Fruit fly (Drosophila melanogaster) whole organism, embryonic: ENCODE measurements around the gene CAH4.

Source experiments
- CG10366 ChIP-seq: fragments of 200-800 bp; sonication (Bioruptor generic); IDR thresholded peaks from 2 replicates; pipeline ENCODE4 v1.3.6; 2022; ENCODE audit warnings: missing biosample characterization, missing genetic modification characterization
- CG10565 ChIP-seq: fragments of 200-800 bp; sonication (Bioruptor generic); optimal IDR thresholded peaks from 3 replicates; lab custom pipeline; 2016; ENCODE audit warnings: missing biosample characterization, mild to moderate bottlenecking, missing genetic modification characterization
- CG10979 ChIP-seq: fragments of 200-800 bp; sonication (Bioruptor generic); optimal IDR thresholded peaks from 2 replicates; lab custom pipeline; 2018; ENCODE audit warnings: missing biosample characterization, mild to moderate bottlenecking, missing genetic modification characterization, moderate library complexity
- CG11504 ChIP-seq: fragments of 200-800 bp; sonication (Bioruptor generic); optimal IDR thresholded peaks from 3 replicates; lab custom pipeline; 2019; ENCODE audit warnings: missing biosample characterization, mild to moderate bottlenecking, missing genetic modification characterization, moderate library complexity
- CG13287 ChIP-seq: fragments of 200-800 bp; sonication (Bioruptor generic); IDR thresholded peaks from 2 replicates; pipeline ENCODE4 v1.3.6; 2022; ENCODE audit warnings: missing biosample characterization, missing genetic modification characterization; ENCODE audit not compliant: partially characterized antibody
- CG15696 ChIP-seq: fragments of 200-800 bp; sonication (Bioruptor generic); optimal IDR thresholded peaks from 2 replicates; lab custom pipeline; 2019; ENCODE audit warnings: missing biosample characterization, mild to moderate bottlenecking, missing genetic modification characterization, moderate library complexity
- CG17802 ChIP-seq: fragments of 200-800 bp; sonication (Bioruptor generic); optimal IDR thresholded peaks from 2 replicates; lab custom pipeline; 2018; ENCODE audit warnings: missing biosample characterization, mild to moderate bottlenecking, missing genetic modification characterization, moderate library complexity
- CG2116 ChIP-seq: fragments of 200-800 bp; sonication (Bioruptor generic); optimal IDR thresholded peaks from 3 replicates; lab custom pipeline; 2018; ENCODE audit warnings: missing biosample characterization, mild to moderate bottlenecking, missing genetic modification characterization
- CG31224 ChIP-seq: fragments of 200-800 bp; sonication (Bioruptor generic); IDR thresholded peaks from 2 replicates; pipeline ENCODE4 v1.3.6; 2022; ENCODE audit warnings: missing biosample characterization, missing genetic modification characterization
- CG3163 ChIP-seq: fragments of 200-800 bp; sonication (Bioruptor generic); optimal IDR thresholded peaks from 3 replicates; lab custom pipeline; 2016; ENCODE audit warnings: missing biosample characterization, missing genetic modification characterization
- CG5245 ChIP-seq: fragments of 200-800 bp; sonication (Bioruptor generic); optimal IDR thresholded peaks from 3 replicates; lab custom pipeline; 2016; ENCODE audit warnings: missing biosample characterization, missing genetic modification characterization
- CG6854 ChIP-seq: fragments of 200-800 bp; sonication (Bioruptor generic); optimal IDR thresholded peaks from 3 replicates; lab custom pipeline; 2017; ENCODE audit warnings: missing biosample characterization, mild to moderate bottlenecking, missing genetic modification characterization
- CG7271 ChIP-seq: fragments of 200-800 bp; sonication (Bioruptor generic); optimal IDR thresholded peaks from 2 replicates; lab custom pipeline; 2018; ENCODE audit warnings: missing biosample characterization, mild to moderate bottlenecking, missing genetic modification characterization, moderate library complexity
- CG7839 ChIP-seq: fragments of 200-800 bp; sonication (Bioruptor generic); optimal IDR thresholded peaks from 3 replicates; lab custom pipeline; 2018; ENCODE audit warnings: missing biosample characterization, mild to moderate bottlenecking, missing genetic modification characterization, moderate library complexity
- CG8281 ChIP-seq: fragments of 200-800 bp; sonication (Bioruptor generic); optimal IDR thresholded peaks from 2 replicates; lab custom pipeline; 2018; ENCODE audit warnings: missing biosample characterization, mild to moderate bottlenecking, missing genetic modification characterization, moderate library complexity
- CG9437 ChIP-seq: fragments of 200-800 bp; sonication (Bioruptor generic); optimal IDR thresholded peaks from 2 replicates; lab custom pipeline; 2018; ENCODE audit warnings: missing biosample characterization, mild to moderate bottlenecking, missing genetic modification characterization
- CrebB ChIP-seq: fragments of 200-800 bp; sonication (Bioruptor generic); optimal IDR thresholded peaks from 3 replicates; lab custom pipeline; 2018; ENCODE audit warnings: missing biosample characterization, mild to moderate bottlenecking, missing genetic modification characterization
- Dad ChIP-seq: fragments of 200-800 bp; sonication (Bioruptor generic); optimal IDR thresholded peaks from 3 replicates; lab custom pipeline; 2016; ENCODE audit warnings: missing biosample characterization, missing genetic modification characterization
- Dref ChIP-seq: fragments of 200-800 bp; sonication (Bioruptor generic); IDR thresholded peaks from 2 replicates; pipeline ENCODE4 v1.3.6; 2022; ENCODE audit warnings: missing biosample characterization, missing genetic modification characterization
- HLH4C ChIP-seq: fragments of 200-800 bp; sonication (Bioruptor generic); IDR thresholded peaks from 3 replicates; pipeline ENCODE4 v1.3.6; 2022; ENCODE audit warnings: missing biosample characterization, missing genetic modification characterization; ENCODE audit not compliant: partially characterized antibody
- Hmr ChIP-seq: fragments of 200-800 bp; sonication (Bioruptor generic); optimal IDR thresholded peaks from 3 replicates; lab custom pipeline; 2017; ENCODE audit warnings: mild to moderate bottlenecking, missing biosample characterization, missing genetic modification reagents, missing genetic modification characterization
- Hr78 ChIP-seq, 2 experiments: fragments of 200-800 bp in 1 of 2; fragments of >200 bp in 1 of 2; sonication (Bioruptor generic) in 1 of 2; optimal IDR thresholded peaks; 2 replicates each; lab custom pipeline; 2017 to 2019; ENCODE audit warnings: missing biosample characterization in 2 of 2, missing genetic modification characterization in 2 of 2, mild to moderate bottlenecking in 1 of 2, moderate library complexity in 1 of 2
- Oli ChIP-seq: fragments of 200-800 bp; sonication (Bioruptor generic); optimal IDR thresholded peaks from 2 replicates; lab custom pipeline; 2018; ENCODE audit warnings: missing biosample characterization, mild to moderate bottlenecking, missing genetic modification characterization, moderate library complexity
- Ptx1 ChIP-seq: fragments of 200-800 bp; sonication (Bioruptor generic); IDR thresholded peaks from 2 replicates; pipeline ENCODE4 v1.3.6; 2022; ENCODE audit warnings: missing biosample characterization, missing genetic modification characterization
- Six4 ChIP-seq: fragments of 200-800 bp; sonication (Bioruptor generic); optimal IDR thresholded peaks from 2 replicates; lab custom pipeline; 2016; ENCODE audit warnings: missing biosample characterization, missing genetic modification characterization
- Ssrp ChIP-seq: fragments of 200-800 bp; sonication (Bioruptor generic); optimal IDR thresholded peaks from 2 replicates; lab custom pipeline; 2018; ENCODE audit warnings: missing biosample characterization, mild to moderate bottlenecking, missing genetic modification characterization, moderate library complexity
- Taf1 ChIP-seq: fragments of 200-800 bp; sonication (Bioruptor generic); IDR thresholded peaks from 2 replicates; pipeline ENCODE4 v1.3.6; 2022; ENCODE audit warnings: missing biosample characterization, missing genetic modification characterization
- Xbp1 ChIP-seq: fragments of 200-800 bp; sonication (Bioruptor generic); optimal IDR thresholded peaks from 3 replicates; lab custom pipeline; 2016; ENCODE audit warnings: missing biosample characterization, mild to moderate bottlenecking, missing genetic modification characterization
- ase ChIP-seq: fragments of 200-800 bp; sonication (Bioruptor generic); IDR thresholded peaks from 3 replicates; pipeline ENCODE4 v1.3.6; 2022; ENCODE audit warnings: missing biosample characterization, missing genetic modification characterization
- az2 ChIP-seq: fragments of 200-800 bp; sonication (Bioruptor generic); optimal IDR thresholded peaks from 3 replicates; lab custom pipeline; 2016; ENCODE audit warnings: missing biosample characterization, missing genetic modification characterization
- bsh ChIP-seq, 2 experiments: fragments of 200-800 bp; sonication (Bioruptor generic); optimal IDR thresholded peaks; 2 replicates each; lab custom pipeline; 2017 to 2018; ENCODE audit warnings: mild to moderate bottlenecking in 2 of 2, missing biosample characterization in 2 of 2, missing genetic modification characterization in 2 of 2, moderate library complexity in 1 of 2
- crp ChIP-seq, 2 experiments: fragments of 200-800 bp; sonication (Bioruptor generic); optimal IDR thresholded peaks; 2 replicates in 1 of 2; 3 replicates in 1 of 2; lab custom pipeline; 2017; ENCODE audit warnings: missing biosample characterization in 2 of 2, missing genetic modification characterization in 2 of 2, mild to moderate bottlenecking in 1 of 2, moderate library complexity in 1 of 2
- disco-r ChIP-seq: fragments of 200-800 bp; sonication (Bioruptor generic); optimal IDR thresholded peaks from 2 replicates; lab custom pipeline; 2016; ENCODE audit warnings: missing biosample characterization, missing genetic modification characterization
- gsb ChIP-seq: fragments of 200-800 bp; sonication (Bioruptor generic); IDR thresholded peaks from 2 replicates; pipeline ENCODE4 v1.3.6; 2022; ENCODE audit warnings: missing biosample characterization, missing genetic modification characterization
- hb ChIP-seq: fragments of 200-800 bp; sonication (Bioruptor generic); IDR thresholded peaks from 3 replicates; pipeline ENCODE4 v1.3.6; 2022; ENCODE audit warnings: missing biosample characterization, missing genetic modification characterization; ENCODE audit not compliant: partially characterized antibody
- hbn ChIP-seq: fragments of 200-800 bp; sonication (Bioruptor generic); IDR thresholded peaks from 2 replicates; pipeline ENCODE4 v1.3.6; 2022; ENCODE audit warnings: missing biosample characterization, missing genetic modification characterization; ENCODE audit not compliant: partially characterized antibody
- hkb ChIP-seq, 2 experiments: fragments of 200-800 bp in 1 of 2; fragments of >200 bp in 1 of 2; sonication (Bioruptor generic) in 1 of 2; IDR thresholded peaks in 1 of 2; optimal IDR thresholded peaks in 1 of 2; 2 replicates each; pipeline versions ENCODE4 v1.3.6 to Lab custom; 2017 to 2022; ENCODE audit warnings: missing biosample characterization in 1 of 2, missing genetic modification characterization in 1 of 2
- jumu ChIP-seq: fragments of 200-800 bp; sonication (Bioruptor generic); optimal IDR thresholded peaks from 3 replicates; lab custom pipeline; 2016; ENCODE audit warnings: missing biosample characterization, missing genetic modification characterization
- lmd ChIP-seq: fragments of 200-800 bp; sonication (Bioruptor generic); IDR thresholded peaks from 2 replicates; pipeline ENCODE4 v1.3.6; 2022; ENCODE audit warnings: missing biosample characterization, missing genetic modification characterization
- lola ChIP-seq, 3 experiments: fragments of >200 bp in 2 of 3; fragments of 200-800 bp in 1 of 3; sonication (Bioruptor generic) in 1 of 3; optimal IDR thresholded peaks; 2 replicates each; lab custom pipeline; 2017 to 2019; ENCODE audit warnings: missing biosample characterization in 3 of 3, missing genetic modification characterization in 3 of 3, mild to moderate bottlenecking in 1 of 3, moderate library complexity in 1 of 3
- nmo ChIP-seq: fragments of 200-800 bp; sonication (Bioruptor generic); optimal IDR thresholded peaks from 2 replicates; lab custom pipeline; 2018; ENCODE audit warnings: missing biosample characterization, mild to moderate bottlenecking, missing genetic modification characterization, moderate library complexity
- phol ChIP-seq: fragments of 200-800 bp; sonication (Bioruptor generic); optimal IDR thresholded peaks from 3 replicates; lab custom pipeline; 2018; ENCODE audit warnings: missing biosample characterization, mild to moderate bottlenecking, missing genetic modification characterization, moderate library complexity
- sens ChIP-seq: fragments of 200-800 bp; sonication (Bioruptor generic); peaks from one replicate; lab custom pipeline; 2016; ENCODE audit warnings: missing biosample characterization, missing genetic modification characterization
- sisA ChIP-seq: fragments of 200-800 bp; sonication (Bioruptor generic); IDR thresholded peaks from 2 replicates; pipeline ENCODE4 v1.3.6; 2022; ENCODE audit warnings: missing biosample characterization, missing genetic modification characterization
- trem ChIP-seq: fragments of 200-800 bp; optimal IDR thresholded peaks from 3 replicates; lab custom pipeline; 2019; ENCODE audit warnings: missing biosample characterization, mild to moderate bottlenecking, missing genetic modification characterization, moderate library complexity
- usp ChIP-seq: fragments of >200 bp; optimal IDR thresholded peaks from 2 replicates; lab custom pipeline; 2017; ENCODE audit warnings: missing biosample characterization, missing genetic modification characterization
- wor ChIP-seq: fragments of 200-800 bp; sonication (Bioruptor generic); IDR thresholded peaks from 2 replicates; pipeline ENCODE4 v1.3.6; 2022; ENCODE audit warnings: missing biosample characterization, missing genetic modification characterization

The CAH4 gene

DNA sequence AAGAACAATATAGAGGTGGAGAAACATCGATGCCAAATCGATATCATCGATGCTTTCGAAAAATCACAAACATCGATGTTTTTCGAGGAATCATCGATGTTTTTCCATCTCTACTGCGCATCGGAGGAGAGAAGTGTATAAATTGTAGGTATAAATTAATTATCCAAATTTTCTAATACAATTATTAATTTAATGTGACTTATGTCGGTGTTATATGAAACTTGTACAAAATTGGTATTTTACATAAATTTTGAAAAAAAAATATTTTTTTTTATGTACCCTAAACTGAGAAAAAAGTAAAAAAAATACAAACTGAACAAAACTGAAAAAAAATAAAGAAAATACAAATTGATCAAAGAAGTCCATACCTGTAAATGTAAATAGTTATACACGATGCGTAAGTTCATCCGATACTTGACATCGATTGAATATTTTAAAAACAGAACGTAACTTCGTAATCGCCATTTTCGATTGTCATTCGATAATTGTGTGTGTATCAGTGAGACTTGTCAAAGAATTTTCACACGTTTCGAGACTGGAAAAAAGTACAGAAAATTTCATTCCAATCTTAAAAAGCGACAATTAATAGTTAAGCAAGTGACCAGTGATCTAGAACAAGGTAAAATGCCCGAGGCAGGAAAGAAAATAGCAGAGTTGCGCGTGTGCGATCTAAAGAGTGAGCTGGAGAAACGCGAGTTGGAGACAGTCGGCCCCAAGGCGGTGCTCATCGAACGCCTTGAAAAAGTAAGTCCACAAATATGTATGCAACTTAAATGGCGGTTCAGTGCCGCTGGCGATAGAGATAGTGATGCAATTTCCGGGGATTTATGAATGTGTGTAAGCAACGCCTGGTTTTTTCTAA lies 40.1 kb downstream of the CAH4 start, which contains the start of the genes CG5808 and Saf-B (continued):
- TF ChIP-seq sisA (GFP tag; lab: Robert Waterston, UW) = 0 out of 2 replicates have a peak, but pooled peaks have one; percentile 12
- peak; percentile 39 for TF ChIP-seq Xbp1 (GFP tag; lab: Kevin White, UChicago)
- no peak for TF ChIP-seq disco-r (GFP tag; lab: Kevin White, UChicago)
- TF ChIP-seq CG7271 (tag; lab: Kevin White, UChicago) = peak; percentile 7
- TF ChIP-seq hbn (GFP tag; lab: Robert Waterston, UW) = peak; percentile 67
- TF ChIP-seq CG17802 = peak; percentile 2
- peak; percentile 95 for TF ChIP-seq HLH4C (GFP tag; lab: Robert Waterston, UW)
- peak; percentile 33 for TF ChIP-seq az2 (GFP tag; lab: Kevin White, UChicago)
- no peak for TF ChIP-seq CG10565 (GFP tag; lab: Kevin White, UChicago)
- TF ChIP-seq CG15696 (tag; lab: Kevin White, UChicago) = peak; percentile 43
- peak; percentile 40 for TF ChIP-seq Six4
- no peak for TF ChIP-seq CG7839
- peak; percentile 57 for TF ChIP-seq lmd
- peak; percentile 86 for TF ChIP-seq CG9437
- no peak for TF ChIP-seq Taf1 (GFP tag; lab: Robert Waterston, UW)
- TF ChIP-seq Dad (GFP tag; lab: Kevin White, UChicago) = no peak
- peak; percentile 43; the same call in 1 of the 2 replicates for TF ChIP-seq CG31224 (GFP tag; lab: Robert Waterston, UW)
- peak; percentile 41 for TF ChIP-seq Ssrp (tag; lab: Kevin White, UChicago)
- TF ChIP-seq CG8281 = no peak
- TF ChIP-seq CG10366 = no peak
- TF ChIP-seq ase (GFP tag; lab: Robert Waterston, UW) = no peak
- peak; percentile 68 for TF ChIP-seq trem (tag; lab: Kevin White, UChicago)
- TF ChIP-seq CG11504 (tag; lab: Kevin White, UChicago) = no peak
- TF ChIP-seq Hmr (GFP tag; lab: Kevin White, UChicago) = no peak
- TF ChIP-seq usp (GFP tag; lab: Kevin White, UChicago) = no peak
- peak; percentile 85 for TF ChIP-seq nmo (GFP tag; lab: Kevin White, UChicago)
- TF ChIP-seq CrebB (tag; lab: Kevin White, UChicago) = no peak
- peak; percentile 13 for TF ChIP-seq Oli
- TF ChIP-seq CG2116 (GFP tag; lab: Kevin White, UChicago) = peak; percentile 79
- peak; percentile 28 for TF ChIP-seq CG10979 (tag; lab: Kevin White, UChicago)
- no peak for TF ChIP-seq bsh (GFP tag; optimal IDR thresholded peaks at IDR 0.05; lab: Kevin White, UChicago)
- TF ChIP-seq CG6854 (GFP tag; lab: Kevin White, UChicago) = no peak
- TF ChIP-seq wor = no peak
- TF ChIP-seq Ptx1 (GFP tag; lab: Robert Waterston, UW) = peak; percentile 81
- TF ChIP-seq phol (tag; lab: Kevin White, UChicago) = peak; percentile 94
- TF ChIP-seq CG5245 (GFP tag; lab: Kevin White, UChicago) = peak; percentile 57
- TF ChIP-seq Hr78 (GFP tag; optimal IDR thresholded peaks at IDR 0.05; lab: Kevin White, UChicago) = no peak
- TF ChIP-seq hb (GFP tag; lab: Robert Waterston, UW) = peak; percentile 85
- TF ChIP-seq sens (GFP tag; lab: Kevin White, UChicago) = peak; percentile 36
- TF ChIP-seq CG3163 (GFP tag; lab: Kevin White, UChicago) = no peak
- TF ChIP-seq jumu (GFP tag; lab: Kevin White, UChicago) = no peak
- TF ChIP-seq lola (GFP tag; optimal IDR thresholded peaks at IDR 0.05; lab: Kevin White, UChicago) = peak in 1 of 3 experiments; percentile 60
- peak; percentile 82 for TF ChIP-seq Dref (GFP tag; lab: Robert Waterston, UW)
- peak in 1 of 2 experiments; percentile 37 for TF ChIP-seq crp (GFP tag; optimal IDR thresholded peaks at IDR 0.05; lab: Kevin White, UChicago)
- TF ChIP-seq CG13287 = peak; percentile 76
- TF ChIP-seq gsb (GFP tag; lab: Robert Waterston, UW) = no peak
- no peak for TF ChIP-seq hkb (optimal IDR thresholded peaks at IDR 0.05; lab: Kevin White, UChicago)
- TF ChIP-seq hkb (GFP tag; IDR thresholded peaks at IDR 0.05; lab: Robert Waterston, UW) = no peak
